Fruit fly (Drosophila melanogaster): ENCODE results near the gene CG1116.
A peak's percentile ranks its signal among the peaks of the same experiment; 100 is the strongest.

Gene CG1116

dm6 chr3R:5263311-5264250, 44.1 kb downstream of the CG1116 start (continued):
- TF ChIP-seq ERR (GFP tag; optimal IDR thresholded peaks at IDR 0.05) (peak; percentile 38), tup (GFP tag; optimal IDR thresholded peaks at IDR 0.05) (peak; percentile 34), CG2199 (GFP tag; IDR thresholded peaks at IDR 0.05) (peak; percentile 83; the same call in 2 of the 3 replicates), toy (GFP tag; IDR thresholded peaks at IDR 0.05) (no peak), corto (GFP tag; optimal IDR thresholded peaks at IDR 0.05) (no peak), z (GFP tag; IDR thresholded peaks at IDR 0.05) (peak; percentile 26; the same call in 1 of the 3 replicates), D (optimal IDR thresholded peaks at IDR 0.05) (no peak), D (GFP tag; optimal IDR thresholded peaks at IDR 0.05) (peak; percentile 86), Lpt (GFP tag; optimal IDR thresholded peaks at IDR 0.05) (no peak), her (GFP tag; optimal IDR thresholded peaks at IDR 0.05) (no peak), Camta (GFP tag; optimal IDR thresholded peaks at IDR 0.05) (no peak), Ada2b (GFP tag; IDR thresholded peaks at IDR 0.05) (peak; percentile 72), Hr78 (GFP tag; optimal IDR thresholded peaks at IDR 0.05) (peak in 1 of 2 experiments; percentile 52), slbo (GFP tag; IDR thresholded peaks at IDR 0.05) (peak; percentile 76), lola (GFP tag; optimal IDR thresholded peaks at IDR 0.05) (peak in 1 of 3 experiments; percentile 81), sc (optimal IDR thresholded peaks at IDR 0.05) (no peak), sc (GFP tag; optimal IDR thresholded peaks at IDR 0.05) (peak; percentile 81), cas (GFP tag; IDR thresholded peaks at IDR 0.05) (no peak), CG17186 (GFP tag; optimal IDR thresholded peaks at IDR 0.05) (no peak), CG11456 (GFP tag; IDR thresholded peaks at IDR 0.05) (peak; percentile 84; the same call in 2 of the 3 replicates), CG8388 (GFP tag; optimal IDR thresholded peaks at IDR 0.05) (peak; percentile 83), maf-S (GFP tag; optimal IDR thresholded peaks at IDR 0.05) (no peak), Fer2 (tag; optimal IDR thresholded peaks at IDR 0.05) (peak; percentile 61), gsb-n (tag; optimal IDR thresholded peaks at IDR 0.05) (peak; percentile 78), CG13424 (tag; optimal IDR thresholded peaks at IDR 0.05) (peak; percentile 93), Asciz (GFP tag; optimal IDR thresholded peaks at IDR 0.05) (peak; percentile 87), ken (GFP tag; IDR thresholded peaks at IDR 0.05) (0 out of 3 replicates have a peak, but pooled peaks have one; percentile 24), CG42726 (GFP tag; IDR thresholded peaks at IDR 0.05; ENCODE audit: partially characterized antibody) (no peak), chinmo (GFP tag; IDR thresholded peaks at IDR 0.05; ENCODE audit: partially characterized antibody) (peak; percentile 97), sna (GFP tag; IDR thresholded peaks at IDR 0.05; ENCODE audit: partially characterized antibody) (peak; percentile 50; the same call in 1 of the 2 replicates), hbn (GFP tag; IDR thresholded peaks at IDR 0.05; ENCODE audit: partially characterized antibody) (0 out of 2 replicates have a peak, but pooled peaks have one; percentile 46), CG2202 (tag; optimal IDR thresholded peaks at IDR 0.05) (peak; percentile 32), btn (GFP tag; optimal IDR thresholded peaks at IDR 0.05) (no peak), B-H2 (GFP tag; optimal IDR thresholded peaks at IDR 0.05) (no peak), CG10267 (tag; optimal IDR thresholded peaks at IDR 0.05) (peak; percentile 83), inv (GFP tag; IDR thresholded peaks at IDR 0.05; ENCODE audit: partially characterized antibody) (no peak), CG2889 (GFP tag; IDR thresholded peaks at IDR 0.05) (0 out of 3 replicates have a peak, but pooled peaks have one; percentile 39), pum (GFP tag; optimal IDR thresholded peaks at IDR 0.05) (peak; percentile 28), CG3163 (GFP tag; optimal IDR thresholded peaks at IDR 0.05) (no peak), CG10366 (GFP tag; IDR thresholded peaks at IDR 0.05) (peak; percentile 51; the same call in 1 of the 2 replicates), CG4282 (GFP tag; optimal IDR thresholded peaks at IDR 0.05) (no peak), CG7556 (GFP tag; optimal IDR thresholded peaks at IDR 0.05) (peak; percentile 92), CG6272 (GFP tag; IDR thresholded peaks at IDR 0.05) (peak; percentile 48; the same call in 1 of the 2 replicates), CG7987 (GFP tag; optimal IDR thresholded peaks at IDR 0.05) (peak; percentile 47), CG6654 (GFP tag; optimal IDR thresholded peaks at IDR 0.05) (peak; percentile 53), HLHmδ (GFP tag; optimal IDR thresholded peaks at IDR 0.05) (no peak), dati (GFP tag; IDR thresholded peaks at IDR 0.05) (peak; percentile 27; the same call in 1 of the 2 replicates)
